Worm (Caenorhabditis elegans) whole organism, L4 larva: Measurements from ENCODE around the gene F35E12.9.
A peak's percentile ranks its signal among the peaks of the same experiment; 100 is the strongest.

Experiments used
- dpl-1 ChIP-seq: fragments of 150-350 bp; optimal IDR thresholded peaks from 2 replicates; lab custom pipeline; 2014; ENCODE audit warnings: missing biosample characterization, missing genetic modification reagents, missing genetic modification characterization
- nhr-102 ChIP-seq: sonication (generic microtip); optimal IDR thresholded peaks from 2 replicates; lab custom pipeline; 2016; ENCODE audit warnings: mild to moderate bottlenecking, missing genetic modification characterization, moderate library complexity, missing compliant biosample characterization
- nhr-11 ChIP-seq: fragments of 150-350 bp; optimal IDR thresholded peaks from 2 replicates; lab custom pipeline; 2014; ENCODE audit warnings: missing biosample characterization, missing genetic modification characterization
- nhr-28 ChIP-seq: fragments of 150-350 bp; optimal IDR thresholded peaks from 2 replicates; lab custom pipeline; 2014; ENCODE audit warnings: missing biosample characterization, missing genetic modification characterization
- zag-1 ChIP-seq: fragments of 150-350 bp; optimal IDR thresholded peaks from 2 replicates; lab custom pipeline; 2014; ENCODE audit warnings: missing biosample characterization, missing genetic modification characterization

DNA sequence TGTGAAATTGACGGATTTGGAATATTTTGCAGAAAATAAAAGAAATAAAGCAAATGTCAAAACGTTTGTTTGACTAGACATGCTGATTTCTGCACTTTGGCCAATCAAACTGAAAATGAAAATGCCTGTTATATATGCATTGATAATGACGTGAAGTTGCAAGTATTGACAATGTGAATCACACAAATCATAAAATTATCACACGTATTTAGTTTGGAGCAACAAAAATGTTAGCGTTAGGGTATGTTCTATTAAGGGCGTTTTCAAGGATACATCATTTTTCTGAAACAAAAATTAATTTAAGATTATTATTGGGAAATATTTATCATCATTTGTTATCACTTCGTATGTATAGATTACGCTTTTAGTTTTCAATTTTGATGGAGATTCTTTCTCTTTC, 6.9 kb upstream of the F35E12.9 start, which contains the start of gene cld-9:
- TF ChIP-seq nhr-28 (tag; lab: Kevin White, UChicago) (peak; percentile 0), nhr-11 (tag; lab: Kevin White, UChicago) (no peak), nhr-102 (tag; lab: Kevin White, UChicago) (no peak), zag-1 (no peak), dpl-1 (GFP tag; lab: Kevin White, UChicago) (no peak)
